Fruit fly (Drosophila melanogaster): ENCODE measurements around the gene Wnt4.

Gene Wnt4

dm6 chr2L:7281430-7281829 is 4.5 kb upstream of the Wnt4 start:
- TF ChIP-seq Sin3A (optimal IDR thresholded peaks at IDR 0.05): no peak
- no peak for TF ChIP-seq ttk (optimal IDR thresholded peaks at IDR 0.05)
- TF ChIP-seq h (optimal IDR thresholded peaks at IDR 0.05): no peak
- TF ChIP-seq Myc (optimal IDR thresholded peaks at IDR 0.05): no peak
- TF ChIP-seq psq (optimal IDR thresholded peaks at IDR 0.05): no peak
- TF ChIP-seq insv (optimal IDR thresholded peaks at IDR 0.05): no peak

- no peak for TF ChIP-seq Myc (optimal IDR thresholded peaks at IDR 0.05)
- no peak for TF ChIP-seq psq (optimal IDR thresholded peaks at IDR 0.05)
- TF ChIP-seq ttk (optimal IDR thresholded peaks at IDR 0.05): no peak
- TF ChIP-seq insv (optimal IDR thresholded peaks at IDR 0.05): no peak
- no peak for TF ChIP-seq Sin3A (optimal IDR thresholded peaks at IDR 0.05)
Measured at dm6 chr2L:7277562-7278255, 738 bp upstream of the Wnt4 start.

- TF ChIP-seq ttk (optimal IDR thresholded peaks at IDR 0.05) (no peak), h (optimal IDR thresholded peaks at IDR 0.05) (no peak), Myc (optimal IDR thresholded peaks at IDR 0.05) (no peak), insv (optimal IDR thresholded peaks at IDR 0.05) (no peak), psq (optimal IDR thresholded peaks at IDR 0.05) (no peak), Sin3A (optimal IDR thresholded peaks at IDR 0.05) (no peak)
Measured at dm6 chr2L:7272452-7272851, 4.5 kb downstream of the Wnt4 start.

- TF ChIP-seq psq (optimal IDR thresholded peaks at IDR 0.05) (no peak), h (optimal IDR thresholded peaks at IDR 0.05) (no peak), Myc (optimal IDR thresholded peaks at IDR 0.05) (no peak), insv (optimal IDR thresholded peaks at IDR 0.05) (no peak), Sin3A (optimal IDR thresholded peaks at IDR 0.05) (no peak), ttk (optimal IDR thresholded peaks at IDR 0.05) (no peak)
Measured at dm6 chr2L:7270270-7270669, 6.7 kb downstream of the Wnt4 start.

dm6 chr2L:7265970-7266369 is 11.0 kb downstream of the Wnt4 start:
- TF ChIP-seq Sin3A (optimal IDR thresholded peaks at IDR 0.05) (no peak), psq (optimal IDR thresholded peaks at IDR 0.05) (no peak), h (optimal IDR thresholded peaks at IDR 0.05) (no peak), ttk (optimal IDR thresholded peaks at IDR 0.05) (no peak), Myc (optimal IDR thresholded peaks at IDR 0.05) (no peak), insv (optimal IDR thresholded peaks at IDR 0.05) (no peak)

- TF ChIP-seq insv (optimal IDR thresholded peaks at IDR 0.05) (no peak), ttk (optimal IDR thresholded peaks at IDR 0.05) (no peak), h (optimal IDR thresholded peaks at IDR 0.05) (no peak), Sin3A (optimal IDR thresholded peaks at IDR 0.05) (no peak), psq (optimal IDR thresholded peaks at IDR 0.05) (no peak), Myc (optimal IDR thresholded peaks at IDR 0.05) (no peak)
Measured at dm6 chr2L:7264885-7265540, 12.0 kb downstream of the Wnt4 start.

dm6 chr2L:7264396-7264795 is 12.6 kb downstream of the Wnt4 start:
- TF ChIP-seq psq (optimal IDR thresholded peaks at IDR 0.05) (no peak), ttk (optimal IDR thresholded peaks at IDR 0.05) (no peak), h (optimal IDR thresholded peaks at IDR 0.05) (no peak), insv (optimal IDR thresholded peaks at IDR 0.05) (no peak), Myc (optimal IDR thresholded peaks at IDR 0.05) (no peak), Sin3A (optimal IDR thresholded peaks at IDR 0.05) (no peak)

- no peak for TF ChIP-seq insv (optimal IDR thresholded peaks at IDR 0.05)
- no peak for TF ChIP-seq psq (optimal IDR thresholded peaks at IDR 0.05)
- TF ChIP-seq Myc (optimal IDR thresholded peaks at IDR 0.05): no peak
- no peak for TF ChIP-seq ttk (optimal IDR thresholded peaks at IDR 0.05)
- TF ChIP-seq Sin3A (optimal IDR thresholded peaks at IDR 0.05): no peak
- TF ChIP-seq h (optimal IDR thresholded peaks at IDR 0.05): no peak
Measured at dm6 chr2L:7262580-7262979, 14.4 kb downstream of the Wnt4 start.

- no peak for TF ChIP-seq ttk (optimal IDR thresholded peaks at IDR 0.05)
- TF ChIP-seq h (optimal IDR thresholded peaks at IDR 0.05): no peak
- no peak for TF ChIP-seq psq (optimal IDR thresholded peaks at IDR 0.05)
- no peak for TF ChIP-seq insv (optimal IDR thresholded peaks at IDR 0.05)
- no peak for TF ChIP-seq Sin3A (optimal IDR thresholded peaks at IDR 0.05)
- TF ChIP-seq Myc (optimal IDR thresholded peaks at IDR 0.05): no peak
Measured at dm6 chr2L:7261989-7262388, 15.0 kb downstream of the Wnt4 start.

dm6 chr2L:7260251-7260650 is 16.7 kb downstream of the Wnt4 start:
- TF ChIP-seq ttk (optimal IDR thresholded peaks at IDR 0.05) (no peak), Myc (optimal IDR thresholded peaks at IDR 0.05) (no peak), h (optimal IDR thresholded peaks at IDR 0.05) (no peak), Sin3A (optimal IDR thresholded peaks at IDR 0.05) (no peak), psq (optimal IDR thresholded peaks at IDR 0.05) (no peak), insv (optimal IDR thresholded peaks at IDR 0.05) (no peak)

- TF ChIP-seq ttk (optimal IDR thresholded peaks at IDR 0.05): no peak
- no peak for TF ChIP-seq h (optimal IDR thresholded peaks at IDR 0.05)
- no peak for TF ChIP-seq Sin3A (optimal IDR thresholded peaks at IDR 0.05)
- TF ChIP-seq Myc (optimal IDR thresholded peaks at IDR 0.05): no peak
- TF ChIP-seq psq (optimal IDR thresholded peaks at IDR 0.05): no peak
- no peak for TF ChIP-seq insv (optimal IDR thresholded peaks at IDR 0.05)
Measured at dm6 chr2L:7259500-7259899, 17.5 kb downstream of the Wnt4 start.

- no peak for TF ChIP-seq Myc (optimal IDR thresholded peaks at IDR 0.05)
- no peak for TF ChIP-seq insv (optimal IDR thresholded peaks at IDR 0.05)
- TF ChIP-seq psq (optimal IDR thresholded peaks at IDR 0.05): no peak
- no peak for TF ChIP-seq ttk (optimal IDR thresholded peaks at IDR 0.05)
- no peak for TF ChIP-seq Sin3A (optimal IDR thresholded peaks at IDR 0.05)
- no peak for TF ChIP-seq h (optimal IDR thresholded peaks at IDR 0.05)
Measured at dm6 chr2L:7258105-7258504, 18.9 kb downstream of the Wnt4 start.

Data from Kc167 (cell line).